Worm (Caenorhabditis elegans) whole organism, mixed stage, embryonic: ENCODE results near the gene srv-12.
A peak's percentile ranks its signal among the peaks of the same experiment; 100 is the strongest.

Source experiments
- blmp-1 ChIP-seq: fragments of 150-350 bp; optimal IDR thresholded peaks from 2 replicates; lab custom pipeline; 2014; ENCODE audit warnings: missing biosample characterization, missing genetic modification characterization
- elt-3 ChIP-seq: fragments of 150-350 bp; optimal IDR thresholded peaks from 2 replicates; lab custom pipeline; 2014; ENCODE audit warnings: missing biosample characterization, missing genetic modification characterization
- nhr-12 ChIP-seq: fragments of 150-350 bp; optimal IDR thresholded peaks from 2 replicates; lab custom pipeline; 2014; ENCODE audit warnings: missing biosample characterization, missing genetic modification characterization
- nhr-237 ChIP-seq: fragments of 150-350 bp; optimal IDR thresholded peaks from 2 replicates; lab custom pipeline; 2014; ENCODE audit warnings: missing biosample characterization, missing genetic modification characterization
- nhr-28 ChIP-seq: fragments of 150-350 bp; optimal IDR thresholded peaks from 2 replicates; lab custom pipeline; 2014; ENCODE audit warnings: missing biosample characterization, missing genetic modification characterization
- unc-62 ChIP-seq: fragments of 150-350 bp; optimal IDR thresholded peaks from 2 replicates; lab custom pipeline; 2014; ENCODE audit warnings: missing biosample characterization, missing genetic modification reagents, missing genetic modification characterization

ce11 chrIV:10089777-10090176 lies 36.3 kb upstream of the srv-12 start, which contains the start of gene ttr-39:
- TF ChIP-seq nhr-12 (tag; lab: Kevin White, UChicago) (no peak), blmp-1 (tag; lab: Kevin White, UChicago) (peak; percentile 90), nhr-28 (tag; lab: Kevin White, UChicago) (no peak), elt-3 (tag; lab: Kevin White, UChicago) (no peak), nhr-237 (no peak), unc-62 (GFP tag; lab: Kevin White, UChicago) (no peak)
